Fruit fly (Drosophila melanogaster) whole organism, prepupa: ENCODE data around the gene TMEM216.
A peak's percentile ranks its signal among the peaks of the same experiment; 100 is the strongest.

Experiments
- CG10631 ChIP-seq: fragments of 200-800 bp; sonication (Bioruptor generic); optimal IDR thresholded peaks from 2 replicates; lab custom pipeline; 2016; ENCODE audit warnings: missing biosample characterization, missing genetic modification characterization
- CG10669 ChIP-seq: fragments of 200-800 bp; sonication (Bioruptor generic); optimal IDR thresholded peaks from 3 replicates; lab custom pipeline; 2018; ENCODE audit warnings: missing biosample characterization, mild to moderate bottlenecking, missing genetic modification characterization, moderate library complexity
- CG11902 ChIP-seq: fragments of 200-800 bp; sonication (Bioruptor generic); optimal IDR thresholded peaks from 3 replicates; lab custom pipeline; 2016; ENCODE audit warnings: missing biosample characterization, missing genetic modification characterization
- CG15336 ChIP-seq: fragments of 200-800 bp; sonication (Bioruptor generic); IDR thresholded peaks from 2 replicates; pipeline ENCODE4 v1.3.6; 2022; ENCODE audit warnings: missing biosample characterization, missing genetic modification characterization
- CG1621 ChIP-seq: fragments of 200-800 bp; sonication (Bioruptor generic); optimal IDR thresholded peaks from 3 replicates; lab custom pipeline; 2018; ENCODE audit warnings: missing biosample characterization, mild to moderate bottlenecking, missing genetic modification characterization
- CG16779 ChIP-seq: fragments of 200-800 bp; sonication (Bioruptor generic); optimal IDR thresholded peaks from 3 replicates; lab custom pipeline; 2017; ENCODE audit warnings: missing biosample characterization, mild to moderate bottlenecking, missing genetic modification characterization
- CG3032 ChIP-seq: fragments of 200-800 bp; optimal IDR thresholded peaks from 2 replicates; lab custom pipeline; 2019; ENCODE audit warnings: missing biosample characterization, mild to moderate bottlenecking, missing genetic modification characterization, moderate library complexity
- CG31627 ChIP-seq: fragments of 200-800 bp; sonication (Bioruptor generic); optimal IDR thresholded peaks from 3 replicates; lab custom pipeline; 2016; ENCODE audit warnings: missing biosample characterization, missing genetic modification characterization
- CG32006 ChIP-seq: fragments of 200-800 bp; sonication (Bioruptor generic); optimal IDR thresholded peaks from 3 replicates; lab custom pipeline; 2017; ENCODE audit warnings: missing biosample characterization, mild to moderate bottlenecking, missing genetic modification characterization
- CG34406 ChIP-seq: fragments of 200-800 bp; sonication (Bioruptor generic); optimal IDR thresholded peaks from 3 replicates; lab custom pipeline; 2016; ENCODE audit warnings: missing biosample characterization, missing genetic modification characterization
- CG4318 ChIP-seq: fragments of 200-800 bp; sonication (Bioruptor generic); optimal IDR thresholded peaks from 3 replicates; lab custom pipeline; 2017; ENCODE audit warnings: missing biosample characterization, mild to moderate bottlenecking, missing genetic modification characterization
- CG6163 ChIP-seq: fragments of 200-800 bp; sonication (Bioruptor generic); IDR thresholded peaks from 3 replicates; pipeline ENCODE4 v1.3.6; 2022; ENCODE audit warnings: missing biosample characterization, missing genetic modification characterization
- CG6792 ChIP-seq: fragments of 200-800 bp; sonication (Bioruptor generic); optimal IDR thresholded peaks from 3 replicates; lab custom pipeline; 2016; ENCODE audit warnings: missing biosample characterization, missing genetic modification characterization
- CG6808 ChIP-seq: fragments of 200-800 bp; sonication (Bioruptor generic); optimal IDR thresholded peaks from 3 replicates; lab custom pipeline; 2017; ENCODE audit warnings: missing biosample characterization, missing genetic modification characterization, mild to moderate bottlenecking, moderate library complexity, missing genetic modification reagents
- CG6854 ChIP-seq: fragments of 200-800 bp; sonication (Bioruptor generic); optimal IDR thresholded peaks from 2 replicates; lab custom pipeline; 2017; ENCODE audit warnings: missing biosample characterization, mild to moderate bottlenecking, missing genetic modification characterization
- CG7368 ChIP-seq: fragments of 200-800 bp; sonication (Bioruptor generic); optimal IDR thresholded peaks from 3 replicates; lab custom pipeline; 2016; ENCODE audit warnings: missing biosample characterization, missing genetic modification characterization
- CG8119 ChIP-seq: fragments of 200-800 bp; sonication (Bioruptor generic); IDR thresholded peaks from 3 replicates; pipeline ENCODE4 v1.3.6; 2022; ENCODE audit warnings: missing biosample characterization, missing genetic modification characterization
- CG8319 ChIP-seq: fragments of 200-800 bp; sonication (Bioruptor generic); optimal IDR thresholded peaks from 3 replicates; lab custom pipeline; 2016; ENCODE audit warnings: missing biosample characterization, missing genetic modification characterization
- CG8632 ChIP-seq: fragments of 200-800 bp; sonication (Bioruptor generic); optimal IDR thresholded peaks from 3 replicates; lab custom pipeline; 2016; ENCODE audit warnings: missing biosample characterization, missing genetic modification characterization
- CG9139 ChIP-seq: fragments of 200-800 bp; sonication (Bioruptor generic); optimal IDR thresholded peaks from 3 replicates; lab custom pipeline; 2017; ENCODE audit warnings: missing biosample characterization, mild to moderate bottlenecking, missing genetic modification characterization
- Eip75B ChIP-seq: fragments of 200-800 bp; sonication (Bioruptor generic); optimal IDR thresholded peaks from 3 replicates; lab custom pipeline; 2016; ENCODE audit warnings: missing biosample characterization, missing genetic modification characterization
- Eip78C ChIP-seq: fragments of 200-800 bp; sonication (Bioruptor generic); peaks from one replicate; lab custom pipeline; 2016; ENCODE audit warnings: missing biosample characterization, missing genetic modification characterization
- Eip93F ChIP-seq: fragments of 200-800 bp; sonication (Bioruptor generic); optimal IDR thresholded peaks from 2 replicates; lab custom pipeline; 2016; ENCODE audit warnings: missing biosample characterization, mild to moderate bottlenecking, missing genetic modification characterization
- Ets21C ChIP-seq: fragments of 200-800 bp; sonication (Bioruptor generic); optimal IDR thresholded peaks from 3 replicates; lab custom pipeline; 2016; ENCODE audit warnings: missing biosample characterization, missing genetic modification characterization
- Gug ChIP-seq: fragments of 200-800 bp; sonication (Bioruptor generic); IDR thresholded peaks from 2 replicates; pipeline ENCODE4 v1.3.6; 2022; ENCODE audit warnings: missing biosample characterization, missing genetic modification characterization
- Hr38 ChIP-seq: sonication (Bioruptor generic); optimal IDR thresholded peaks from 2 replicates; lab custom pipeline; 2016; ENCODE audit warnings: missing biosample characterization, missing genetic modification characterization
- Hr39 ChIP-seq: fragments of 200-800 bp; sonication (Bioruptor generic); optimal IDR thresholded peaks from 2 replicates; lab custom pipeline; 2016; ENCODE audit warnings: missing biosample characterization, missing genetic modification characterization
- Hr4 ChIP-seq: fragments of 200-800 bp; sonication (Bioruptor generic); optimal IDR thresholded peaks from 3 replicates; lab custom pipeline; 2016; ENCODE audit warnings: missing biosample characterization, missing genetic modification characterization
- Met ChIP-seq: fragments of 200-800 bp; sonication (Bioruptor generic); optimal IDR thresholded peaks from 3 replicates; lab custom pipeline; 2016; ENCODE audit warnings: missing biosample characterization, missing genetic modification characterization
- OdsH ChIP-seq: fragments of 200-800 bp; sonication (Bioruptor generic); optimal IDR thresholded peaks from 3 replicates; lab custom pipeline; 2016; ENCODE audit warnings: missing biosample characterization, missing genetic modification characterization
- Smox ChIP-seq: fragments of 200-800 bp; sonication (Bioruptor generic); optimal IDR thresholded peaks from 3 replicates; lab custom pipeline; 2016; ENCODE audit warnings: missing biosample characterization, missing genetic modification characterization
- Sox102F ChIP-seq: fragments of 200-800 bp; sonication (Bioruptor generic); optimal IDR thresholded peaks from 2 replicates; lab custom pipeline; 2016; ENCODE audit warnings: missing biosample characterization, mild to moderate bottlenecking, missing genetic modification characterization
- Sox14 ChIP-seq: fragments of 200-800 bp; sonication (Bioruptor generic); optimal IDR thresholded peaks from 3 replicates; lab custom pipeline; 2016; ENCODE audit warnings: missing biosample characterization, missing genetic modification characterization
- Sox15 ChIP-seq: fragments of 200-800 bp; sonication (Bioruptor generic); optimal IDR thresholded peaks from 3 replicates; lab custom pipeline; 2016; ENCODE audit warnings: missing biosample characterization, missing genetic modification characterization
- acj6 ChIP-seq: fragments of 200-800 bp; sonication (Bioruptor generic); optimal IDR thresholded peaks from 3 replicates; lab custom pipeline; 2016; ENCODE audit warnings: missing biosample characterization, missing genetic modification characterization
- cyc ChIP-seq: fragments of 200-800 bp; sonication (Bioruptor generic); optimal IDR thresholded peaks from 3 replicates; lab custom pipeline; 2016; ENCODE audit warnings: missing biosample characterization, missing genetic modification characterization
- dac ChIP-seq: fragments of 200-800 bp; sonication (Bioruptor generic); optimal IDR thresholded peaks from 2 replicates; lab custom pipeline; 2017; ENCODE audit warnings: missing biosample characterization, mild to moderate bottlenecking, missing genetic modification characterization
- eg ChIP-seq: fragments of 200-800 bp; sonication (Bioruptor generic); IDR thresholded peaks from 3 replicates; pipeline ENCODE4 v1.3.6; 2022; ENCODE audit warnings: missing biosample characterization, missing genetic modification characterization
- esn ChIP-seq: fragments of 200-800 bp; sonication (Bioruptor generic); optimal IDR thresholded peaks from 2 replicates; lab custom pipeline; 2016; ENCODE audit warnings: missing biosample characterization, mild to moderate bottlenecking, missing genetic modification characterization, moderate library complexity
- fd85E ChIP-seq: fragments of 200-800 bp; sonication (Bioruptor generic); optimal IDR thresholded peaks from 3 replicates; lab custom pipeline; 2016; ENCODE audit warnings: missing biosample characterization, missing genetic modification characterization
- fkh ChIP-seq: fragments of 200-800 bp; sonication (Bioruptor generic); optimal IDR thresholded peaks from 3 replicates; lab custom pipeline; 2017; ENCODE audit warnings: missing biosample characterization, mild to moderate bottlenecking, missing genetic modification characterization, moderate library complexity
- lz ChIP-seq: fragments of 200-800 bp; sonication (Bioruptor generic); optimal IDR thresholded peaks from 3 replicates; lab custom pipeline; 2016; ENCODE audit warnings: missing biosample characterization, missing genetic modification characterization
- net ChIP-seq: fragments of 200-800 bp; sonication (Bioruptor generic); optimal IDR thresholded peaks from 3 replicates; lab custom pipeline; 2016; ENCODE audit warnings: missing biosample characterization, missing genetic modification characterization
- pdm3 ChIP-seq: fragments of 200-800 bp; sonication (Bioruptor generic); optimal IDR thresholded peaks from 3 replicates; lab custom pipeline; 2016; ENCODE audit warnings: missing biosample characterization, missing genetic modification characterization
- spab ChIP-seq: fragments of 200-800 bp; sonication (Bioruptor generic); optimal IDR thresholded peaks from 2 replicates; lab custom pipeline; 2017; ENCODE audit warnings: missing biosample characterization, mild to moderate bottlenecking, missing genetic modification characterization, missing genetic modification reagents
- topi ChIP-seq: fragments of 200-800 bp; sonication (Bioruptor generic); optimal IDR thresholded peaks from 3 replicates; lab custom pipeline; 2016; ENCODE audit warnings: missing biosample characterization, missing genetic modification characterization
- vri ChIP-seq: fragments of 200-800 bp; sonication (Bioruptor generic); optimal IDR thresholded peaks from 3 replicates; lab custom pipeline; 2016; ENCODE audit warnings: missing biosample characterization, mild to moderate bottlenecking, missing genetic modification characterization

The TMEM216 gene

DNA sequence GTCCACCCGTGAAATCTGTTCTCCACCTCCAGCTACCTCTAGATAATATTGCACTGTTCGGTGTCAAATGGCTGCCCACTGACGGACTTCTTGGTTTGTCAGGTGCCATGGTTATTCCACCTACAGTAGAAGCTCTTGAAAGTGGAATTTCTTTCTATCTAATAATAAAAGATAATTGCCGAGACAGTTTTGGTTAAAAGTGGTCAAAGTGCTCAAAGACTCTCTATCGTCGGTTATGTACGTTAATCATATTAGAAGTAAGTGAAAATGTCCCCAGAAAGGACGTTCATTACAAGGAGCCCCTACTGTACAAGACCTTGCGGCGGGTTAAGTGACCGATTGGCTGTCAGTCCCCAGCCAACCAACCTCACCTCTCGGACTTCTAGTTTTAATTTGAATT, 28.2 kb downstream of the TMEM216 start (continued):
- peak; percentile 41 for TF ChIP-seq CG34406 (GFP tag; lab: Kevin White, UChicago)
- peak; percentile 50 for TF ChIP-seq Hr4 (GFP tag; lab: Kevin White, UChicago)
- TF ChIP-seq CG1621 (tag; lab: Kevin White, UChicago) = no peak
- peak; percentile 70 for TF ChIP-seq CG6163 (GFP tag; lab: Robert Waterston, UW)
- peak; percentile 47 for TF ChIP-seq cyc (GFP tag; lab: Kevin White, UChicago)
- TF ChIP-seq OdsH (GFP tag; lab: Kevin White, UChicago) = peak; percentile 38
- TF ChIP-seq acj6 (GFP tag; lab: Kevin White, UChicago) = peak; percentile 17
- TF ChIP-seq fkh (GFP tag; lab: Kevin White, UChicago) = no peak
- TF ChIP-seq Eip75B = peak; percentile 43
- peak; percentile 1 for TF ChIP-seq CG10669 (GFP tag; lab: Kevin White, UChicago)
- TF ChIP-seq CG6792 (GFP tag; lab: Kevin White, UChicago) = peak; percentile 59
- TF ChIP-seq CG10631 (GFP tag; lab: Kevin White, UChicago) = peak; percentile 37
- TF ChIP-seq CG9139 (GFP tag; lab: Kevin White, UChicago) = no peak
- peak; percentile 50 for TF ChIP-seq pdm3 (GFP tag; lab: Kevin White, UChicago)
- no peak for TF ChIP-seq CG6808 (GFP tag; lab: Kevin White, UChicago)
- peak; percentile 40 for TF ChIP-seq topi (GFP tag; lab: Kevin White, UChicago)
- peak; percentile 41 for TF ChIP-seq CG8632 (GFP tag; lab: Kevin White, UChicago)
- no peak for TF ChIP-seq dac (GFP tag; lab: Kevin White, UChicago)
- no peak for TF ChIP-seq CG7368 (GFP tag; lab: Kevin White, UChicago)
- TF ChIP-seq Hr38 (GFP tag; lab: Kevin White, UChicago) = no peak
- TF ChIP-seq Gug (GFP tag; lab: Robert Waterston, UW) = no peak; the same call in 1 of the 2 replicates
- peak; percentile 23 for TF ChIP-seq Sox15 (GFP tag; lab: Kevin White, UChicago)
- peak; percentile 72; the same call in 2 of the 3 replicates for TF ChIP-seq eg (GFP tag; lab: Robert Waterston, UW)
- TF ChIP-seq vri (GFP tag; lab: Kevin White, UChicago) = peak; percentile 54
- TF ChIP-seq Smox = peak; percentile 61
- no peak for TF ChIP-seq Eip93F (GFP tag; lab: Kevin White, UChicago)
- peak; percentile 51 for TF ChIP-seq lz (GFP tag; lab: Kevin White, UChicago)
- peak; percentile 60 for TF ChIP-seq CG31627 (GFP tag; lab: Kevin White, UChicago)
- TF ChIP-seq spab = peak; percentile 2
- TF ChIP-seq CG15336 = peak; percentile 63
- no peak for TF ChIP-seq CG8319 (GFP tag; lab: Kevin White, UChicago)
- peak; percentile 73 for TF ChIP-seq Sox14 (GFP tag; lab: Kevin White, UChicago)
- no peak for TF ChIP-seq CG3032 (tag; lab: Kevin White, UChicago)
- peak; percentile 64 for TF ChIP-seq Sox102F (GFP tag; lab: Kevin White, UChicago)
- peak; percentile 31 for TF ChIP-seq CG11902 (GFP tag; lab: Kevin White, UChicago)
- TF ChIP-seq fd85E (GFP tag; lab: Kevin White, UChicago) = no peak
- TF ChIP-seq CG6854 (GFP tag; lab: Kevin White, UChicago) = no peak
- no peak for TF ChIP-seq CG4318

DNA sequence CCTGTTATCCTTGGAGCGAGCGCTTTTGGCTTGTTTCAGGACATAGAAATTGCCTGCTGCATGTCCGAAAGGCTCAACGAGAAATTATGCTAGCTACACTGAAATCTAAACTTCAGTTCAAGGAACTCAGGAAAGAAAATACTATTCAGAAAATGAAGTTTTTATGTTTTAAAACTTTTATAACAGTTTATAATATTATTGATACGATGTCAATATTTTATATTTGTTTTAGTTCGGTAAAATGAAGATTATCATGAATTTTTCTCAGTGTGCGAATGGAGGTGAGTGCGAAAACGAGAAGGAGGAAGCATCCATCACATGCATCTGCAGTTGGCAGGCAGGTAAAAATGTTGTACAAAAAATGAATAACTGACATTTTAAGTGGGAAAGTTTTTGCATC, 30.3 kb downstream of the TMEM216 start:
- peak; percentile 69 for TF ChIP-seq CG7368 (GFP tag; lab: Kevin White, UChicago)
- TF ChIP-seq esn (GFP tag; lab: Kevin White, UChicago) = peak; percentile 89
- TF ChIP-seq spab = peak; percentile 69
- TF ChIP-seq CG1621 (tag; lab: Kevin White, UChicago) = peak; percentile 59
- TF ChIP-seq Eip93F (GFP tag; lab: Kevin White, UChicago) = no peak
- TF ChIP-seq fd85E (GFP tag; lab: Kevin White, UChicago) = peak; percentile 51
- peak; percentile 56 for TF ChIP-seq CG9139 (GFP tag; lab: Kevin White, UChicago)
- peak; percentile 46 for TF ChIP-seq Ets21C
- peak; percentile 64 for TF ChIP-seq CG11902 (GFP tag; lab: Kevin White, UChicago)
- TF ChIP-seq CG6792 (GFP tag; lab: Kevin White, UChicago) = peak; percentile 79
- peak; percentile 24 for TF ChIP-seq CG16779
- TF ChIP-seq OdsH (GFP tag; lab: Kevin White, UChicago) = peak; percentile 84
- TF ChIP-seq Eip78C (GFP tag; lab: Kevin White, UChicago) = peak; percentile 96
- TF ChIP-seq CG8119 (GFP tag; lab: Robert Waterston, UW) = peak; percentile 85
- peak; percentile 79 for TF ChIP-seq CG8632 (GFP tag; lab: Kevin White, UChicago)
- TF ChIP-seq CG15336 = peak; percentile 88
- TF ChIP-seq CG6808 (GFP tag; lab: Kevin White, UChicago) = peak; percentile 69
- TF ChIP-seq CG10669 (GFP tag; lab: Kevin White, UChicago) = peak; percentile 79
- TF ChIP-seq CG31627 (GFP tag; lab: Kevin White, UChicago) = peak; percentile 70
- TF ChIP-seq CG32006 (GFP tag; lab: Kevin White, UChicago) = peak; percentile 86
- peak; percentile 81 for TF ChIP-seq lz (GFP tag; lab: Kevin White, UChicago)
- peak; percentile 82 for TF ChIP-seq Eip75B
- TF ChIP-seq CG6854 (GFP tag; lab: Kevin White, UChicago) = peak; percentile 33
- TF ChIP-seq acj6 (GFP tag; lab: Kevin White, UChicago) = peak; percentile 88
- peak; percentile 85 for TF ChIP-seq topi (GFP tag; lab: Kevin White, UChicago)
- peak; percentile 68 for TF ChIP-seq Hr39 (GFP tag; lab: Kevin White, UChicago)
- TF ChIP-seq Sox102F (GFP tag; lab: Kevin White, UChicago) = peak; percentile 81
- peak; percentile 79 for TF ChIP-seq cyc (GFP tag; lab: Kevin White, UChicago)
- TF ChIP-seq CG4318 = peak; percentile 58
- peak; percentile 85 for TF ChIP-seq net (GFP tag; lab: Kevin White, UChicago)
- TF ChIP-seq Met (GFP tag; lab: Kevin White, UChicago) = peak; percentile 89
